Fruit fly (Drosophila melanogaster): ENCODE measurements around the gene CG6638.

Gene CG6638

DNA sequence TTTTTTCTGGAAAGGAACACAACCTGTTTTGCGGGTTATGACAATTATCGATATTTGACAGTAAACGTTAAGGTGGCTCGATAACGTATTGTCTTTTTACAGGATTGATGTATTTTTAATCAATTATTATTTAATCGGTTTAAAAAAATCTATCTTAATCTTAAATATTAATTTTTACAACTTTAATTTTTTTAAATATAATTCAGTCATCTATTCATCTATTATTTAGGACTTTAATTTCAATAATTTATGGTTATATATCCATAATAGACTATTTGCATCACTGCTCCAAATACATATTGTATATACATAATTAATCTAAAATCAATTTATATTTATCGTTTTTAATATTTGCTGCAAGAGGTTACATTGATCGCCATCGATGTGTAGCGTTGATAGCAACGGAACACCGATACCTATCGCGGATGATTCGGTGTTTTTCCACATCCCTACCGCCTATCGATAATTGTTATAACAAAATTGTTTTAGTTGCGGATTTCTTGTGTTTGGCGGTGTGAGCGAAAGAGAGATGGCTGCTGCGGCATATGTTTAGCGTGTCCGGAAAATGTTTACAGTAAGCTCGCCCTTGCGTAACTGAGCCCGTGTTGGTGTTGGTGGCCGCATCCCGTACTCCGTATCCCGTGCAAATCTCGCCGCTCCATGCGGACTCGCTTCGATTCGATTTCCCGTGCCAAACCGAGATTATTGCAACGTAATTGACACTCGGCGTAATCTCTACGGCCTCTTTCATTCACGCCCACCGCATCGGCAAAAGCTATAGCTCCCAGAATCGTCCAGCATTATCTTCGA lies 50.9 kb downstream of the CG6638 start, which contains the start of the genes GstO1 and foi (continued):
- TF ChIP-seq mam (GFP tag; optimal IDR thresholded peaks at IDR 0.05): peak; percentile 41
- no peak for TF ChIP-seq dimm (GFP tag; IDR thresholded peaks at IDR 0.05)
- no peak for TF ChIP-seq crp (GFP tag; optimal IDR thresholded peaks at IDR 0.05)
- no peak for TF ChIP-seq pros (GFP tag; optimal IDR thresholded peaks at IDR 0.05)
- TF ChIP-seq Asciz (GFP tag; optimal IDR thresholded peaks at IDR 0.05): no peak
- TF ChIP-seq vfl (GFP tag; optimal IDR thresholded peaks at IDR 0.05): no peak
- no peak for TF ChIP-seq CG3065 (GFP tag; optimal IDR thresholded peaks at IDR 0.05)
- no peak for TF ChIP-seq CG11696 (GFP tag; IDR thresholded peaks at IDR 0.05)
- no peak for TF ChIP-seq Ravus (GFP tag; IDR thresholded peaks at IDR 0.05)
- no peak for TF ChIP-seq CG7372 (GFP tag; IDR thresholded peaks at IDR 0.05)
- TF ChIP-seq Hmr (GFP tag; optimal IDR thresholded peaks at IDR 0.05): peak; percentile 10
- no peak for TF ChIP-seq Dip2 (GFP tag; IDR thresholded peaks at IDR 0.05)
- TF ChIP-seq dati (GFP tag; IDR thresholded peaks at IDR 0.05): no peak
- peak; percentile 27 for TF ChIP-seq zen (tag; optimal IDR thresholded peaks at IDR 0.05)
- no peak for TF ChIP-seq bab2 (GFP tag; optimal IDR thresholded peaks at IDR 0.05)
- peak; percentile 99 for TF ChIP-seq ato (GFP tag; IDR thresholded peaks at IDR 0.05; ENCODE audit: partially characterized antibody)
- TF ChIP-seq tll (GFP tag; optimal IDR thresholded peaks at IDR 0.05): no peak
- peak; percentile 25 for TF ChIP-seq pb (GFP tag; optimal IDR thresholded peaks at IDR 0.05)
- no peak for TF ChIP-seq Kr (GFP tag; optimal IDR thresholded peaks at IDR 0.05)
- no peak for TF ChIP-seq Spps (tag; optimal IDR thresholded peaks at IDR 0.05)
- no peak for TF ChIP-seq hkb (optimal IDR thresholded peaks at IDR 0.05)
- peak; percentile 53 for TF ChIP-seq hkb (GFP tag; IDR thresholded peaks at IDR 0.05)
- TF ChIP-seq ATbp (GFP tag; optimal IDR thresholded peaks at IDR 0.05): no peak
- peak; percentile 99 for TF ChIP-seq Opbp (GFP tag; IDR thresholded peaks at IDR 0.05; ENCODE audit: partially characterized antibody)
- no peak for TF ChIP-seq Six4 (GFP tag; optimal IDR thresholded peaks at IDR 0.05)
- no peak for TF ChIP-seq CG1024 (GFP tag; IDR thresholded peaks at IDR 0.05)
- TF ChIP-seq ci (GFP tag; IDR thresholded peaks at IDR 0.05): peak; percentile 66; the same call in 2 of the 3 replicates
- TF ChIP-seq repo (GFP tag; optimal IDR thresholded peaks at IDR 0.05): no peak
- TF ChIP-seq da (GFP tag; optimal IDR thresholded peaks at IDR 0.05): no peak
- TF ChIP-seq Blimp-1 (GFP tag; optimal IDR thresholded peaks at IDR 0.05): no peak
- TF ChIP-seq ranshi (GFP tag; IDR thresholded peaks at IDR 0.05): peak; percentile 11; the same call in 1 of the 2 replicates
- TF ChIP-seq Oli (tag; optimal IDR thresholded peaks at IDR 0.05): no peak
- TF ChIP-seq caup (GFP tag; optimal IDR thresholded peaks at IDR 0.05; ENCODE audit: severe bottlenecking): no peak
- peak; percentile 15 for TF ChIP-seq chn (GFP tag; optimal IDR thresholded peaks at IDR 0.05)
- no peak for TF ChIP-seq CG8089 (GFP tag; optimal IDR thresholded peaks at IDR 0.05)
- TF ChIP-seq CG6683 (GFP tag; optimal IDR thresholded peaks at IDR 0.05): no peak
- no peak for TF ChIP-seq abd-A (tag; optimal IDR thresholded peaks at IDR 0.05)
- TF ChIP-seq CG1602 (GFP tag; optimal IDR thresholded peaks at IDR 0.05): peak; percentile 3
- TF ChIP-seq bigmax (GFP tag; optimal IDR thresholded peaks at IDR 0.05): peak; percentile 84
- no peak for TF ChIP-seq CG11695 (GFP tag; IDR thresholded peaks at IDR 0.05)
- TF ChIP-seq rib (GFP tag; IDR thresholded peaks at IDR 0.05): peak; percentile 43; the same call in 1 of the 2 replicates
- TF ChIP-seq CG32772 (GFP tag; IDR thresholded peaks at IDR 0.05): no peak
- TF ChIP-seq CG18599 (GFP tag; optimal IDR thresholded peaks at IDR 0.05): no peak
- TF ChIP-seq CG3407 (GFP tag; optimal IDR thresholded peaks at IDR 0.05): no peak
- no peak for TF ChIP-seq H2.0 (GFP tag; IDR thresholded peaks at IDR 0.05)
- TF ChIP-seq lilli (GFP tag; optimal IDR thresholded peaks at IDR 0.05): peak; percentile 40
- no peak for TF ChIP-seq CG3726 (GFP tag; IDR thresholded peaks at IDR 0.05)
- TF ChIP-seq lola (GFP tag; optimal IDR thresholded peaks at IDR 0.05): no peak
- no peak for TF ChIP-seq CG11723 (GFP tag; optimal IDR thresholded peaks at IDR 0.05)
